Worm (Caenorhabditis elegans): ENCODE results near the gene M106.7.

Gene M106.7

ce11 chrII:10868670-10869246 lies 11.8 kb upstream of the M106.7 start, which contains the start of the genes gmps-1 and cap-2 (continued):
- TF ChIP-seq sea-2 (GFP tag; optimal IDR thresholded peaks at IDR 0.05): no peak
- TF ChIP-seq unc-62 (GFP tag; optimal IDR thresholded peaks at IDR 0.05): peak; percentile 73
- no peak for TF ChIP-seq ztf-11 (tag; optimal IDR thresholded peaks at IDR 0.05)
- TF ChIP-seq fkh-10 (GFP tag; optimal IDR thresholded peaks at IDR 0.05): peak; percentile 88
- TF ChIP-seq ama-1 (optimal IDR thresholded peaks at IDR 0.05): peak; percentile 77
- TF ChIP-seq fos-1 (tag; optimal IDR thresholded peaks at IDR 0.05): no peak
- TF ChIP-seq lsy-12 (tag; optimal IDR thresholded peaks at IDR 0.05): peak; percentile 97
- peak; percentile 72 for TF ChIP-seq elt-2 (tag; optimal IDR thresholded peaks at IDR 0.05)
- peak; percentile 54 for TF ChIP-seq ZK546.5 (tag; optimal IDR thresholded peaks at IDR 0.05)
- peak; percentile 98 for TF ChIP-seq ceh-28 (tag; optimal IDR thresholded peaks at IDR 0.05)
- no peak for TF ChIP-seq nhr-237 (tag; optimal IDR thresholded peaks at IDR 0.05)
- TF ChIP-seq snpc-4 (tag; optimal IDR thresholded peaks at IDR 0.05): peak; percentile 79
- peak; percentile 68 for TF ChIP-seq zag-1 (tag; optimal IDR thresholded peaks at IDR 0.05)
- no peak for TF ChIP-seq unc-39 (tag; optimal IDR thresholded peaks at IDR 0.05)
- peak; percentile 93 for TF ChIP-seq nhr-25 (tag; optimal IDR thresholded peaks at IDR 0.05)
- TF ChIP-seq elt-3 (tag; optimal IDR thresholded peaks at IDR 0.05): peak in 1 of 3 experiments; percentile 35
- peak; percentile 96 for TF ChIP-seq hmg-11 (tag; optimal IDR thresholded peaks at IDR 0.05)
- no peak for TF ChIP-seq ceh-9 (tag; optimal IDR thresholded peaks at IDR 0.05)

ce11 chrII:10867219-10867618 lies 10.2 kb upstream of the M106.7 start:
- TF ChIP-seq ceh-16 (tag; optimal IDR thresholded peaks at IDR 0.05) (no peak), elt-2 (tag; optimal IDR thresholded peaks at IDR 0.05) (peak; percentile 55), pqm-1 (tag; optimal IDR thresholded peaks at IDR 0.05) (peak; percentile 64), nfya-1 (tag; optimal IDR thresholded peaks at IDR 0.05; ENCODE audit: insufficient read depth) (peak; percentile 43), hmg-11 (tag; optimal IDR thresholded peaks at IDR 0.05) (peak; percentile 35), pha-4 (tag; optimal IDR thresholded peaks at IDR 0.05) (peak; percentile 57)

ce11 chrII:10862749-10863656 lies 6.0 kb upstream of the M106.7 start:
- TF ChIP-seq zag-1 (tag; optimal IDR thresholded peaks at IDR 0.05) (no peak), hmg-11 (tag; optimal IDR thresholded peaks at IDR 0.05) (peak; percentile 58), ceh-16 (tag; optimal IDR thresholded peaks at IDR 0.05) (no peak), nhr-25 (tag; optimal IDR thresholded peaks at IDR 0.05) (peak; percentile 55), egl-27 (tag; optimal IDR thresholded peaks at IDR 0.05) (no peak), lin-39 (tag; optimal IDR thresholded peaks at IDR 0.05) (no peak)

ce11 chrII:10861723-10862486 lies 4.9 kb upstream of the M106.7 start:
- TF ChIP-seq nhr-23 (tag; optimal IDR thresholded peaks at IDR 0.05) (peak; percentile 1), elt-2 (tag; optimal IDR thresholded peaks at IDR 0.05) (peak; percentile 85), hmg-11 (tag; optimal IDR thresholded peaks at IDR 0.05) (no peak), elt-1 (tag; optimal IDR thresholded peaks at IDR 0.05) (peak; percentile 78), nhr-25 (tag; optimal IDR thresholded peaks at IDR 0.05) (peak; percentile 80), ama-1 (optimal IDR thresholded peaks at IDR 0.05) (no peak), pqm-1 (tag; optimal IDR thresholded peaks at IDR 0.05) (peak; percentile 23), ceh-28 (tag; optimal IDR thresholded peaks at IDR 0.05) (no peak), nfya-1 (tag; optimal IDR thresholded peaks at IDR 0.05; ENCODE audit: insufficient read depth) (peak; percentile 3), nhr-43 (tag; optimal IDR thresholded peaks at IDR 0.05; ENCODE audit: poor library complexity, severe bottlenecking) (peak; percentile 32), lin-39 (tag; optimal IDR thresholded peaks at IDR 0.05) (peak; percentile 28)

ce11 chrII:10861305-10861704 lies 4.3 kb upstream of the M106.7 start:
- TF ChIP-seq nhr-25 (tag; optimal IDR thresholded peaks at IDR 0.05): no peak
- TF ChIP-seq nhr-11 (tag; optimal IDR thresholded peaks at IDR 0.05): no peak
- peak; percentile 99 for TF ChIP-seq nfya-1 (tag; optimal IDR thresholded peaks at IDR 0.05; ENCODE audit: insufficient read depth)
- TF ChIP-seq ceh-16 (tag; optimal IDR thresholded peaks at IDR 0.05): no peak
- TF ChIP-seq ztf-11 (tag; optimal IDR thresholded peaks at IDR 0.05): no peak
- no peak for TF ChIP-seq ama-1 (optimal IDR thresholded peaks at IDR 0.05)
- no peak for TF ChIP-seq ceh-82 (tag; optimal IDR thresholded peaks at IDR 0.05)
- no peak for TF ChIP-seq mdl-1 (tag; optimal IDR thresholded peaks at IDR 0.05)

All from whole organism, L3 larva.